Worm (Caenorhabditis elegans) whole organism, late embryonic: ENCODE results near the gene C36C5.12.

ENCODE experiments used
- ama-1 ChIP-seq: fragments of 150-350 bp; optimal IDR thresholded peaks from 2 replicates; lab custom pipeline; 2014
- ceh-2 ChIP-seq: sonication (generic microtip); optimal IDR thresholded peaks from 2 replicates; lab custom pipeline; 2016; ENCODE audit warnings: missing genotype, missing genetic modification characterization, missing compliant biosample characterization
- ceh-34 ChIP-seq: sonication (generic microtip); optimal IDR thresholded peaks from 2 replicates; lab custom pipeline; 2016; ENCODE audit warnings: mild to moderate bottlenecking, missing genetic modification characterization, missing compliant biosample characterization
- fkh-10 ChIP-seq: fragments of 150-350 bp; optimal IDR thresholded peaks from 2 replicates; lab custom pipeline; 2014; ENCODE audit warnings: missing biosample characterization, missing genetic modification reagents, missing genetic modification characterization

DNA sequence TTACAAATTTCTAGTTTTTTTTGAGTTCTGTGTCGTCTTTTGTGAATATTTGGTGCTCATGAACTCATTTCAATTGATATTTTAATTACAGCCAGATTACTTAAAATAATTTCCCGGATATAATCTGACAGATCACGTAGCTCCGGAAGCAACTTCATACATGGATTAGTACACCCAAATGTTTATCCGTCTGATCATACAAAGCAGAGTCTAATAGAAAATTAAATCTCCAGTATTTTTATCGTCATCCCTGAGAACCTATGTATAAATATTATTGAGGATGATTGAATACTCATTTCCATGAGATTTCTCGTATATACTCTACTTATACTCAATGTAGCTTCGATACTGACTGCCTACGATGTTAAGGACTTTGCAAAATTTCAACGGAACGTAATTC, 34.2 kb downstream of the C36C5.12 start, which contains the start of gene Y73C8C.12:
- no peak for TF ChIP-seq ceh-2
- no peak for TF ChIP-seq fkh-10 (GFP tag; lab: Kevin White, UChicago)
- TF ChIP-seq ceh-34: no peak
- no peak for TF ChIP-seq ama-1 (lab: Kevin White, UChicago)
